Worm (Caenorhabditis elegans) whole organism, early embryonic: ENCODE data around the gene sahd-1.

Source experiments
- ama-1 ChIP-seq: fragments of 150-350 bp; optimal IDR thresholded peaks from 2 replicates; lab custom pipeline; 2014
- ceh-13 ChIP-seq: fragments of 200-800 bp; sonication (Bioruptor generic); optimal IDR thresholded peaks from 2 replicates; lab custom pipeline; 2018; ENCODE audit warnings: mild to moderate bottlenecking, missing genetic modification characterization, missing compliant biosample characterization
- ceh-36 ChIP-seq: sonication (generic microtip); optimal IDR thresholded peaks from 2 replicates; lab custom pipeline; 2016; ENCODE audit warnings: missing genetic modification characterization, inconsistent platforms, missing compliant biosample characterization
- tbx-37 ChIP-seq: fragments of 200-800 bp; sonication (Bioruptor generic); conservative IDR thresholded peaks from 2 replicates; pipeline ENCODE4 v1.3.6; 2022; ENCODE audit warnings: missing genetic modification reagents, missing genetic modification characterization, missing compliant biosample characterization

ce11 chrII:5496375-5496774 lies 18.4 kb downstream of the sahd-1 start, which contains the start of gene F12A10.1:
- TF ChIP-seq ama-1 (lab: Kevin White, UChicago), result no peak
- TF ChIP-seq ceh-13, result no peak
- no peak for TF ChIP-seq ceh-36 (tag; lab: Kevin White, UChicago)
- no peak for TF ChIP-seq tbx-37 (GFP tag; lab: Robert Waterston, UW)
